Worm (Caenorhabditis elegans) whole organism, mixed stage, embryonic: ENCODE measurements around the gene srh-15.

Experiments used
- M03D4.4 ChIP-seq: sonication (generic microtip); optimal IDR thresholded peaks from 2 replicates; lab custom pipeline; 2017; ENCODE audit warnings: mild to moderate bottlenecking, missing genetic modification characterization, missing compliant biosample characterization
- bed-3 ChIP-seq: fragments of 200-800 bp; sonication (Bioruptor generic); optimal IDR thresholded peaks from 3 replicates; lab custom pipeline; 2018; ENCODE audit warnings: mild to moderate bottlenecking, missing genetic modification characterization, moderate library complexity, missing compliant biosample characterization
- ceh-43 ChIP-seq: fragments of 200-800 bp; sonication (Bioruptor generic); optimal IDR thresholded peaks from 2 replicates; lab custom pipeline; 2018; ENCODE audit warnings: mild to moderate bottlenecking, missing genetic modification characterization, moderate library complexity, missing compliant biosample characterization
- ceh-83 ChIP-seq: fragments of 200-800 bp; sonication (Bioruptor generic); optimal IDR thresholded peaks from 2 replicates; lab custom pipeline; 2018; ENCODE audit warnings: mild to moderate bottlenecking, missing genetic modification characterization, missing compliant biosample characterization
- ces-1 ChIP-seq: fragments of 150-350 bp; optimal IDR thresholded peaks from 2 replicates; lab custom pipeline; 2014; ENCODE audit warnings: missing biosample characterization, missing genetic modification reagents, missing genetic modification characterization
- cnd-1 ChIP-seq: fragments of 200-800 bp; sonication (Bioruptor generic); optimal IDR thresholded peaks from 2 replicates; lab custom pipeline; 2018; ENCODE audit warnings: mild to moderate bottlenecking, missing genetic modification characterization, missing compliant biosample characterization
- elt-3 ChIP-seq: fragments of 150-350 bp; optimal IDR thresholded peaks from 2 replicates; lab custom pipeline; 2014; ENCODE audit warnings: missing biosample characterization, missing genetic modification characterization
- ham-2 ChIP-seq: fragments of 200-800 bp; sonication (Bioruptor generic); optimal IDR thresholded peaks from 2 replicates; lab custom pipeline; 2018; ENCODE audit warnings: mild to moderate bottlenecking, missing genetic modification characterization, missing compliant biosample characterization
- hlh-1 ChIP-seq: fragments of 150-350 bp; optimal IDR thresholded peaks from 2 replicates; lab custom pipeline; 2014; ENCODE audit warnings: missing biosample characterization, missing genetic modification reagents, missing genetic modification characterization
- lsy-2 ChIP-seq: fragments of 150-350 bp; optimal IDR thresholded peaks from 2 replicates; lab custom pipeline; 2014; ENCODE audit warnings: missing biosample characterization, missing genetic modification characterization
- mab-5 ChIP-seq: fragments of 150-350 bp; optimal IDR thresholded peaks from 2 replicates; lab custom pipeline; 2014; ENCODE audit warnings: missing biosample characterization, missing genetic modification characterization
- mep-1 ChIP-seq: fragments of 150-350 bp; optimal IDR thresholded peaks from 2 replicates; lab custom pipeline; 2017; ENCODE audit warnings: missing biosample characterization, missing genetic modification reagents, missing genetic modification characterization, inconsistent platforms
- mls-2 ChIP-seq: sonication (generic microtip); optimal IDR thresholded peaks from 2 replicates; lab custom pipeline; 2016; ENCODE audit warnings: mild to moderate bottlenecking, missing genetic modification characterization, moderate library complexity, missing compliant biosample characterization
- nhr-12 ChIP-seq: fragments of 150-350 bp; optimal IDR thresholded peaks from 2 replicates; lab custom pipeline; 2014; ENCODE audit warnings: missing biosample characterization, missing genetic modification characterization
- nhr-2 ChIP-seq: fragments of 150-350 bp; optimal IDR thresholded peaks from 2 replicates; lab custom pipeline; 2014; ENCODE audit warnings: missing biosample characterization, missing genetic modification characterization
- nhr-237 ChIP-seq: fragments of 150-350 bp; optimal IDR thresholded peaks from 2 replicates; lab custom pipeline; 2014; ENCODE audit warnings: missing biosample characterization, missing genetic modification characterization
- nhr-28 ChIP-seq: fragments of 150-350 bp; optimal IDR thresholded peaks from 2 replicates; lab custom pipeline; 2014; ENCODE audit warnings: missing biosample characterization, missing genetic modification characterization
- nhr-76 ChIP-seq: sonication (generic microtip); optimal IDR thresholded peaks from 2 replicates; lab custom pipeline; 2017; ENCODE audit warnings: missing biosample characterization, missing genetic modification characterization
- pha-4 ChIP-seq: fragments of 150-350 bp; optimal IDR thresholded peaks from 2 replicates; lab custom pipeline; 2018; ENCODE audit warnings: missing biosample characterization, missing genetic modification reagents, missing genetic modification characterization
- sem-2 ChIP-seq: fragments of 200-800 bp; sonication (Bioruptor generic); optimal IDR thresholded peaks from 2 replicates; lab custom pipeline; 2018; ENCODE audit warnings: mild to moderate bottlenecking, missing genetic modification characterization, missing compliant biosample characterization
- snpc-4 ChIP-seq: fragments of 150-350 bp; optimal IDR thresholded peaks from 2 replicates; lab custom pipeline; 2014; ENCODE audit warnings: missing biosample characterization, missing genetic modification characterization
- sptf-1 ChIP-seq: sonication (generic microtip); optimal IDR thresholded peaks from 2 replicates; lab custom pipeline; 2017; ENCODE audit warnings: mild to moderate bottlenecking, missing genetic modification characterization, moderate library complexity, missing compliant biosample characterization
- tbx-8 ChIP-seq: fragments of 200-800 bp; sonication (Bioruptor generic); optimal IDR thresholded peaks from 2 replicates; lab custom pipeline; 2018; ENCODE audit warnings: mild to moderate bottlenecking, missing genetic modification characterization, moderate library complexity, missing compliant biosample characterization
- unc-120 ChIP-seq: sonication (generic microtip); optimal IDR thresholded peaks from 2 replicates; lab custom pipeline; 2017; ENCODE audit warnings: missing genetic modification characterization, missing compliant biosample characterization; ENCODE audit not compliant: poor library complexity, severe bottlenecking
- unc-39 ChIP-seq: fragments of 150-350 bp; optimal IDR thresholded peaks from 2 replicates; lab custom pipeline; 2014; ENCODE audit warnings: missing biosample characterization, missing genetic modification characterization
- unc-62 ChIP-seq: fragments of 150-350 bp; optimal IDR thresholded peaks from 2 replicates; lab custom pipeline; 2014; ENCODE audit warnings: missing biosample characterization, missing genetic modification reagents, missing genetic modification characterization
- zip-8 ChIP-seq: fragments of 150-350 bp; optimal IDR thresholded peaks from 2 replicates; lab custom pipeline; 2014; ENCODE audit warnings: missing biosample characterization, missing genetic modification characterization
- ztf-11 ChIP-seq: fragments of 150-350 bp; optimal IDR thresholded peaks from 2 replicates; lab custom pipeline; 2014; ENCODE audit warnings: missing biosample characterization, missing genetic modification characterization

Gene srh-15

DNA sequence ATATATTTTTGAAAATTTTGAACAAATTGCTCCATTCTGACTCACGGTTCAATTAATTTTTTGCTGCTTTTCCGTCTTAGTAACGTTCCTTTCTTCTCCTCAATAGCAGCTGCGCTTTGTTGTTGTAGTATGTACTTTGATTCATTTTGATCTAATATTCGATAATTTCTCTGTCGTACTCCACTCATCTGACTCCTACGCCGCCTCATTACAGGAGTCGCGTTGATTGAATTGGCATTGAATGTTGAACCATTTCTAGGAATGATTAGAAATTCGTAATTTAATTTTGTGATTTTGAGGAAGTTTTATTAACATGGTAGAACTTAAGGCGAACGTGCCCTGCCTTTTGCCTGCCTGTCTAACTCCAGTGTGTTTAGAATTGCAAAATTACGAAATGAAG, 37.8 kb upstream of the srh-15 start:
- no peak for TF ChIP-seq sptf-1 (tag; lab: Kevin White, UChicago)
- TF ChIP-seq ztf-11, result no peak
- no peak for TF ChIP-seq zip-8 (tag; lab: Kevin White, UChicago)
- no peak for TF ChIP-seq pha-4 (tag; lab: Kevin White, UChicago)
- TF ChIP-seq ces-1 (GFP tag; lab: Kevin White, UChicago), result peak; percentile 71
- TF ChIP-seq unc-39 (tag; lab: Kevin White, UChicago), result no peak

DNA sequence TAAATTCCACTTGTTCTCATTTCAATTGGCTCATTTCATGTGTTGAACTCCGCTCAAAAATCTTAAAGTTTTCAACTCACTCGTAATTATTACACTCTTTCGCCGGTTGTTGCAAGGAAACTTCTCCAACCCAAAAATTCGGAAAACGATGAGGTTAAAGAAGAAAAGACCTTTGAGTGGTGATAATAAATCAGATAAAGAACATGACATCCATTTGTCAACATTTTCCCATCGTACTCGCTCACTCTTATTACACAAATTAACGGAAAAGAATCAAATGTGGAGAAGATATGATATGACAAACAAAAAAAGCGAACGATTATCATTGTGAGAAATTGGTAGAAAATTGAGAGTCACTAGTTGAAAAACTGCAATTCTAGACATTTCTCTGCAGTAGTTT, 35.5 kb upstream of the srh-15 start:
- TF ChIP-seq sem-2 (GFP tag; lab: Kevin White, UChicago) (no peak), ces-1 (GFP tag; lab: Kevin White, UChicago) (no peak), unc-62 (GFP tag; lab: Kevin White, UChicago) (peak; percentile 59)

DNA sequence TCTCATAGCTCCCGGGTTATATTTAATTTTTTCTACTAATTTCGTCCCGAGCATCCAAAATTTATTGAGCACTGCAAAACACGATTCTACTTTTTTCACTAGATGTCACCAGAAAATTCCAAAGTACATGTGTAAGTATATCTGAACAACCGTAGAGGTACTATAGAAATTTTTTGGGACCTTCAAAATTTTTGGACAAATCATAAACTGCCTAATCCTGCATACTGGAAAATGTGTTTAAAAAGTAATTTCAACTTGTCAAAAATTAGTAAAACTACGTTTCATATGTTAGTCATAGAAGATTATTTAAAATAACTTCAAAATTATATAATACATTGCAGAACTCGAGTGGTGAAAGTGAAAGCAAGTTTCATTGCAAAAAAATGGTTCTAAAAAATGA, 34.3 kb upstream of the srh-15 start:
- no peak for TF ChIP-seq unc-39 (tag; lab: Kevin White, UChicago)
- no peak for TF ChIP-seq nhr-76
- TF ChIP-seq elt-3 (tag; lab: Kevin White, UChicago), result no peak
- no peak for TF ChIP-seq bed-3 (GFP tag; lab: Kevin White, UChicago)
- TF ChIP-seq snpc-4 (tag; lab: Kevin White, UChicago), result no peak
- TF ChIP-seq unc-62 (GFP tag; lab: Kevin White, UChicago), result no peak
- TF ChIP-seq, all 35 proteins: peak for 0

DNA sequence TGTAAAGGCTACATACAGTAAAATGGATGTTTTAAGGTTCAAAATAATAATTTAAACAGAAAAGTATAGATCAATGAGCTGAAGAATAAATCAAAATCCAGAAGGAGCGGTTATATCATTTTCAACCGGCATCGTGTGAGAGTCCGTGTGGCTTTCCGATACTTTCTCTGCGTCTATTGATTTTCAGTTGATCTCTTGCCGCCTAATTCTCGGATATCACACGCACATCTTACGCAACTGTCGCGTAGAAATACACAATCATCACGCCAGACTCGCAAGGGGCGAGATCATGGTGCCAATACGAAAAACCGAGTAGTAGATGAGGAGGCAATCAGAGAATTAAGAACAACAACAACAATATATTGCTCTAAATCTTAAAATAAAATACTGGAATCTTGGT, 31.9 kb upstream of the srh-15 start:
- no peak for TF ChIP-seq nhr-12 (tag; lab: Kevin White, UChicago)
- no peak for TF ChIP-seq lsy-2
- TF ChIP-seq tbx-8 (GFP tag; lab: Kevin White, UChicago), result no peak
- peak; percentile 7 for TF ChIP-seq hlh-1 (tag; lab: Kevin White, UChicago)
- TF ChIP-seq unc-120, result peak; percentile 21
- TF ChIP-seq ces-1 (GFP tag; lab: Kevin White, UChicago), result no peak
- TF ChIP-seq unc-39 (tag; lab: Kevin White, UChicago), result no peak
- TF ChIP-seq sptf-1 (tag; lab: Kevin White, UChicago), result no peak
- no peak for TF ChIP-seq mep-1 (tag; lab: Kevin White, UChicago)
- no peak for TF ChIP-seq ztf-11
- TF ChIP-seq nhr-76, result no peak
- no peak for TF ChIP-seq nhr-28 (tag; lab: Kevin White, UChicago)

DNA sequence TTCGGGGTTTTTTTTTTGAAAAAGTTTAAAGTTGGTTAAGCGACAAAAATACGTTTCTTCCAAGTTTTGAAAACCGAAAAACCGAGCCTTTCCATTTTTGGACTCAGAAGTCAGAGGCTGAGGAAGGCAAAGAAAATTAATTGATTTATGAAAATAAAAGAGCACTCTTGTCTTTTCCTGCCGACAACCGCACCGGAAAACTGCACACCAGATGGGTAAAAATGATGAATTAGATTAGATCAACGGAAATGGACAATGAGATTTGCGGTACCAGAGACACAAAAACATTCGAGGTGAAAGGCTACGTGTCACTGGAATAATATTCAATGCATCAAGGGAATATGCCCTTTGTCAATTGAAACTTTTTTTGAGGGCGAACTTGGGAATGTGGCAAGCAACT, 26.3 kb upstream of the srh-15 start:
- no peak for TF ChIP-seq bed-3 (GFP tag; lab: Kevin White, UChicago)
- peak; percentile 96 for TF ChIP-seq ces-1 (GFP tag; lab: Kevin White, UChicago)
- TF ChIP-seq elt-3 (tag; lab: Kevin White, UChicago), result no peak
- TF ChIP-seq, all 35 proteins: peak for 1

DNA sequence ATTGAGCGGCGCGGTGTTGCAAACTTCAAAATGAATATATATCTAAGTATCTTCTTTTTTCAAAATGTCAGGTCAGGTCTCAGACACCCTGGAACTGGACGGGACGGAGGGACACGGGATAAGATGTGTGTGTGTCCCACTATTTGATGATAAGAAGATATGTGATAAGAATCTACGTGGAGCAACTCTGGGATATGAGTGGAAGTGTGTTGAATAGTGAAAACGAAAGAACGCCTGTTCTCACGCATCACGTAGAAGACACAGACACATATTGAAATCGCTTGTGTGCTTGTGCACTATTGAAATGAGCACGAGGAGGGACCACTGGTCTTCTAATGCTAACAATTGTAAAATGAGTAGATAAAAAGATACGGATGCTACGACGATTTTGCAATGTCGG, 24.9 kb upstream of the srh-15 start, which contains the start of gene uig-1:
Gene uig-1 (minus strand): TSS at position 120 of the 400 bp plus-strand sequence.
- TF ChIP-seq hlh-1 (tag; lab: Kevin White, UChicago), result peak; percentile 47
- no peak for TF ChIP-seq mab-5 (tag; lab: Kevin White, UChicago)

DNA sequence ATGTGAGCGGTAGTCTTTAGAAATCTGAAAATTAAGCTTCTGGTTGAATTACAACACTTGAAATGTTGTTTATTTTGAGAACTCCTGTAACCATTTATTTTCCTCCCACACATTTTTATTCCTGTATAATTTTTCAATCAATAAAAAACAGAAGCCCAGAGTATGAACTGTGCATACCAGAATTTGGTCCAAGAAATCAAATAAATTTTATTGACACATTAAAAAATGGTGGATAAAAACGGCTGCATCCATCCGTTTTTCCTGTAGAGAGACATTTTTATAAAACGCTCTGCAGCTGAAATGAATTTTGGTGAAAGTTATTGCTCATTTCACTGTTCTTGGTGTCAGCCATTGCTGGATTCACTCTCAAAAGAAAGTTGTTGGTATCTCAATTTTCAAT, 23.6 kb upstream of the srh-15 start, which contains the start of gene C26E1.1:
Gene C26E1.1 (plus strand): TSS at position 301 of the 400 bp plus-strand sequence.
- TF ChIP-seq ceh-43 (no peak), mab-5 (tag; lab: Kevin White, UChicago) (no peak), nhr-12 (tag; lab: Kevin White, UChicago) (no peak), cnd-1 (tag; lab: Kevin White, UChicago) (no peak), ceh-83 (GFP tag; lab: Kevin White, UChicago) (no peak), ztf-11 (no peak), nhr-237 (tag; lab: Kevin White, UChicago) (no peak), nhr-2 (tag; lab: Kevin White, UChicago) (no peak), mls-2 (tag; lab: Kevin White, UChicago) (no peak), ham-2 (no peak), M03D4.4 (tag; lab: Kevin White, UChicago) (no peak), mep-1 (tag; lab: Kevin White, UChicago) (no peak), sptf-1 (tag; lab: Kevin White, UChicago) (no peak), bed-3 (GFP tag; lab: Kevin White, UChicago) (no peak), elt-3 (tag; lab: Kevin White, UChicago) (no peak), tbx-8 (GFP tag; lab: Kevin White, UChicago) (no peak)
- TF ChIP-seq, all 35 proteins: peak for 0
